Worm (Caenorhabditis elegans) whole organism, L1 larva: ENCODE data around the gene sftb-1.

Experiments
- dpl-1 ChIP-seq, 3 experiments: fragments of 150-350 bp in 2 of 3; sonication (generic microtip) in 1 of 3; optimal IDR thresholded peaks; 2 replicates each; lab custom pipeline; 2014 to 2017; ENCODE audit warnings: missing biosample characterization in 3 of 3, missing genetic modification characterization in 3 of 3, missing genetic modification reagents in 3 of 3
- elt-3 ChIP-seq, 6 experiments: fragments of 150-350 bp in 1 of 6; sonication (generic microtip); optimal IDR thresholded peaks; 2 replicates each; lab custom pipeline; 2017 to 2018; ENCODE audit warnings: missing biosample characterization in 6 of 6, missing genetic modification characterization in 6 of 6, inconsistent platforms in 1 of 6
- hpl-2 ChIP-seq: fragments of 150-350 bp; optimal IDR thresholded peaks from 2 replicates; lab custom pipeline; 2014; ENCODE audit warnings: missing biosample characterization, missing genetic modification reagents, missing genetic modification characterization
- isw-1 ChIP-seq: fragments of 200-800 bp; sonication (Bioruptor generic); IDR thresholded peaks from 2 replicates; pipeline ENCODE4 v1.3.6; 2022; ENCODE audit warnings: missing genetic modification characterization, missing compliant biosample characterization
- jun-1 ChIP-seq: fragments of 150-350 bp; optimal IDR thresholded peaks from 2 replicates; lab custom pipeline; 2014; ENCODE audit warnings: missing biosample characterization, missing genetic modification reagents, missing genetic modification characterization
- nhr-237 ChIP-seq: fragments of 150-350 bp; optimal IDR thresholded peaks from 2 replicates; lab custom pipeline; 2014; ENCODE audit warnings: missing biosample characterization, missing genetic modification characterization
- skn-1 ChIP-seq: fragments of 150-350 bp; optimal IDR thresholded peaks from 2 replicates; lab custom pipeline; 2014; ENCODE audit warnings: missing biosample characterization, missing genetic modification characterization
- tlp-1 ChIP-seq: fragments of 150-350 bp; optimal IDR thresholded peaks from 2 replicates; lab custom pipeline; 2014; ENCODE audit warnings: missing biosample characterization, missing genetic modification characterization
- ztf-4 ChIP-seq: fragments of 150-350 bp; optimal IDR thresholded peaks from 2 replicates; lab custom pipeline; 2014; ENCODE audit warnings: missing biosample characterization, missing genetic modification characterization

ce11 chrIII:4221527-4221926, 47.5 kb downstream of the sftb-1 start:
- TF ChIP-seq nhr-237 (no peak), hpl-2 (GFP tag; lab: Kevin White, UChicago) (no peak), elt-3 (tag; optimal IDR thresholded peaks at IDR 0.05; lab: Kevin White, UChicago) (no peak), jun-1 (tag; lab: Kevin White, UChicago) (no peak), ztf-4 (no peak), isw-1 (GFP tag; lab: Robert Waterston, UW) (no peak), tlp-1 (tag; lab: Kevin White, UChicago) (no peak), dpl-1 (GFP tag; optimal IDR thresholded peaks at IDR 0.05; lab: Kevin White, UChicago) (no peak), skn-1 (no peak)
